Worm (Caenorhabditis elegans) whole organism, late embryonic: Measurements from ENCODE around the gene C08B6.14.

ENCODE experiments used
- ama-1 ChIP-seq: fragments of 150-350 bp; optimal IDR thresholded peaks from 2 replicates; lab custom pipeline; 2014
- ceh-9 ChIP-seq: sonication (generic microtip); optimal IDR thresholded peaks from 2 replicates; lab custom pipeline; 2016; ENCODE audit warnings: mild to moderate bottlenecking, missing genetic modification characterization, inconsistent platforms, missing compliant biosample characterization
- che-1 ChIP-seq: sonication (generic microtip); optimal IDR thresholded peaks from 2 replicates; lab custom pipeline; 2016; ENCODE audit warnings: mild to moderate bottlenecking, missing genetic modification characterization, missing compliant biosample characterization
- dmd-4 ChIP-seq: sonication (generic microtip); optimal IDR thresholded peaks from 2 replicates; lab custom pipeline; 2016; ENCODE audit warnings: borderline replicate concordance, missing genetic modification characterization, missing compliant biosample characterization
- dve-1 ChIP-seq: sonication (generic microtip); optimal IDR thresholded peaks from 2 replicates; lab custom pipeline; 2017; ENCODE audit warnings: antibody characterized with exemption, mild to moderate bottlenecking, missing genetic modification characterization, missing compliant biosample characterization
- lim-6 ChIP-seq: sonication (generic microtip); optimal IDR thresholded peaks from 2 replicates; lab custom pipeline; 2016; ENCODE audit warnings: missing genetic modification characterization, missing compliant biosample characterization
- pqm-1 ChIP-seq: sonication (generic microtip); optimal IDR thresholded peaks from 2 replicates; lab custom pipeline; 2016; ENCODE audit warnings: missing genetic modification characterization, missing compliant biosample characterization
- ref-2 ChIP-seq: sonication (generic microtip); optimal IDR thresholded peaks from 2 replicates; lab custom pipeline; 2016; ENCODE audit warnings: missing genetic modification characterization, missing compliant biosample characterization
- sdc-2 ChIP-seq: sonication (generic microtip); optimal IDR thresholded peaks from 2 replicates; lab custom pipeline; 2016; ENCODE audit warnings: missing genotype, missing genetic modification characterization, missing compliant biosample characterization
- unc-3 ChIP-seq, 2 experiments: fragments of 200-800 bp in 1 of 2; sonication (Bioruptor generic) in 1 of 2; sonication (generic microtip) in 1 of 2; conservative IDR thresholded peaks in 1 of 2; optimal IDR thresholded peaks in 1 of 2; 2 replicates each; pipeline versions ENCODE4 v1.3.6 to Lab custom; 2016 to 2022; ENCODE audit warnings: missing compliant biosample characterization in 2 of 2, missing genetic modification characterization in 2 of 2, missing genetic modification reagents in 1 of 2

ce11 chrV:10091152-10091551 is 10.7 kb downstream of the C08B6.14 start, which contains the start of gene R04B5.11:
- TF ChIP-seq che-1 (tag; lab: Kevin White, UChicago) (no peak), dve-1 (tag; lab: Kevin White, UChicago) (no peak), ceh-9 (no peak), unc-3 (GFP tag; conservative IDR thresholded peaks at IDR 0.05; lab: Robert Waterston, UW) (no peak), unc-3 (tag; optimal IDR thresholded peaks at IDR 0.05; lab: Kevin White, UChicago) (no peak), lim-6 (tag; lab: Kevin White, UChicago) (no peak), ama-1 (lab: Kevin White, UChicago) (no peak), ref-2 (tag; lab: Kevin White, UChicago) (no peak), dmd-4 (no peak), pqm-1 (tag; lab: Kevin White, UChicago) (no peak), sdc-2 (no peak)
